Fruit fly (Drosophila melanogaster): ENCODE results near the gene TTLL3B.
A peak's percentile ranks its signal among the peaks of the same experiment; 100 is the strongest.

Gene TTLL3B

DNA sequence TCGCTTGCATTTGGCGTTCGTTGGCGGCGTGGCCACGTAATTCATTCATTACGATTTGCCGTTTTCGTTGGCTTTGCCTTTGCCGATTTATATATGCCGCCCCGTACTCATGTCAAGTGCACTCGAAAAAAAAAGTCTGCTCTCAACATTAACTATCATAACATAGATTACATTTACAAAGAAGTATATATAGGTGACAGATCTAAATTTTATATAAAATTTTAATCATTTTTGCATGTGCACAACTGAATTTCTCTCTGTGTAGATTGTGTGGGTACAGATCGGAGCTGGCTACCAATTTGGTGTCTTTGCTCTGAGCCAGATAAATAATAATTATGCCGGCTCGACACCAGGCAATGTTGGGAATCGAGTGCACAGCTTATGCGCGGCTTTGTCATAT, 34.3 kb upstream of the TTLL3B start:
- TF ChIP-seq Gug (GFP tag; IDR thresholded peaks at IDR 0.05) = peak; percentile 75
- peak; percentile 49 for TF ChIP-seq CG3032 (tag; optimal IDR thresholded peaks at IDR 0.05)
- peak; percentile 77 for TF ChIP-seq CG6276 (GFP tag; optimal IDR thresholded peaks at IDR 0.05)
- peak; percentile 69 for TF ChIP-seq Ets21C (GFP tag; optimal IDR thresholded peaks at IDR 0.05)
- TF ChIP-seq Eip75B (GFP tag; optimal IDR thresholded peaks at IDR 0.05) = peak; percentile 68
- peak; percentile 51 for TF ChIP-seq CG6792 (GFP tag; optimal IDR thresholded peaks at IDR 0.05)
- TF ChIP-seq CG8119 (GFP tag; IDR thresholded peaks at IDR 0.05) = peak; percentile 81
- TF ChIP-seq cyc (GFP tag; optimal IDR thresholded peaks at IDR 0.05) = peak; percentile 74
- peak; percentile 68 for TF ChIP-seq Lpt (GFP tag; optimal IDR thresholded peaks at IDR 0.05)
- no peak for TF ChIP-seq CG9139 (GFP tag; optimal IDR thresholded peaks at IDR 0.05)
- peak; percentile 45 for TF ChIP-seq CG1621 (tag; optimal IDR thresholded peaks at IDR 0.05)
- TF ChIP-seq Ets96B (tag; optimal IDR thresholded peaks at IDR 0.05) = peak; percentile 67
- peak; percentile 56 for TF ChIP-seq CG11902 (GFP tag; optimal IDR thresholded peaks at IDR 0.05)
- TF ChIP-seq Hr38 (GFP tag; optimal IDR thresholded peaks at IDR 0.05) = no peak
- TF ChIP-seq ss (GFP tag; optimal IDR thresholded peaks at IDR 0.05) = peak in 1 of 2 experiments; percentile 16
- TF ChIP-seq Sox15 (GFP tag; optimal IDR thresholded peaks at IDR 0.05) = peak; percentile 6
- peak; percentile 65 for TF ChIP-seq achi (GFP tag; optimal IDR thresholded peaks at IDR 0.05)
- peak; percentile 77 for TF ChIP-seq Hr39 (GFP tag; optimal IDR thresholded peaks at IDR 0.05)
- peak; percentile 74 for TF ChIP-seq lz (GFP tag; optimal IDR thresholded peaks at IDR 0.05)
- TF ChIP-seq CG8632 (GFP tag; optimal IDR thresholded peaks at IDR 0.05) = peak; percentile 35
- TF ChIP-seq Eip93F (GFP tag; optimal IDR thresholded peaks at IDR 0.05) = no peak
- peak; percentile 63 for TF ChIP-seq Sox102F (GFP tag; optimal IDR thresholded peaks at IDR 0.05)
- TF ChIP-seq CG4318 (GFP tag; optimal IDR thresholded peaks at IDR 0.05) = peak; percentile 47
- TF ChIP-seq CG3919 (GFP tag; optimal IDR thresholded peaks at IDR 0.05) = peak; percentile 77
- TF ChIP-seq fd85E (GFP tag; optimal IDR thresholded peaks at IDR 0.05) = no peak
- TF ChIP-seq CG6163 (GFP tag; IDR thresholded peaks at IDR 0.05) = peak; percentile 88
- no peak for TF ChIP-seq fkh (GFP tag; optimal IDR thresholded peaks at IDR 0.05)
- TF ChIP-seq spab (GFP tag; optimal IDR thresholded peaks at IDR 0.05) = peak; percentile 50
- TF ChIP-seq CG6854 (GFP tag; optimal IDR thresholded peaks at IDR 0.05) = peak; percentile 44
- TF ChIP-seq Blimp-1 (GFP tag; optimal IDR thresholded peaks at IDR 0.05) = peak; percentile 26
- peak; percentile 62 for TF ChIP-seq CG11294 (GFP tag; IDR thresholded peaks at IDR 0.05)
- TF ChIP-seq Hr4 (GFP tag; optimal IDR thresholded peaks at IDR 0.05) = peak; percentile 85
- peak in 1 of 2 experiments; percentile 49 for TF ChIP-seq salr (GFP tag; optimal IDR thresholded peaks at IDR 0.05)
- TF ChIP-seq fd59A (GFP tag; optimal IDR thresholded peaks at IDR 0.05) = peak; percentile 21
- peak; percentile 16 for TF ChIP-seq CG6808 (GFP tag; optimal IDR thresholded peaks at IDR 0.05)
- TF ChIP-seq esn (GFP tag; optimal IDR thresholded peaks at IDR 0.05) = peak; percentile 79
- TF ChIP-seq vri (GFP tag; optimal IDR thresholded peaks at IDR 0.05) = peak; percentile 46
- TF ChIP-seq Smox (GFP tag; optimal IDR thresholded peaks at IDR 0.05) = peak; percentile 73
- peak; percentile 48 for TF ChIP-seq CG11762 (GFP tag; optimal IDR thresholded peaks at IDR 0.05; ENCODE audit: insufficient read depth)
- TF ChIP-seq CG15336 (GFP tag; IDR thresholded peaks at IDR 0.05) = peak; percentile 83
- TF ChIP-seq CG31627 (GFP tag; optimal IDR thresholded peaks at IDR 0.05) = peak; percentile 75
- peak; percentile 72 for TF ChIP-seq topi (GFP tag; optimal IDR thresholded peaks at IDR 0.05)
- TF ChIP-seq pdm3 (GFP tag; optimal IDR thresholded peaks at IDR 0.05) = peak; percentile 77
- peak; percentile 71 for TF ChIP-seq CG32006 (GFP tag; optimal IDR thresholded peaks at IDR 0.05)
- peak; percentile 94 for TF ChIP-seq Eip78C (GFP tag)
- peak; percentile 81 for TF ChIP-seq OdsH (GFP tag; optimal IDR thresholded peaks at IDR 0.05)
- TF ChIP-seq CG34406 (GFP tag; optimal IDR thresholded peaks at IDR 0.05) = peak; percentile 69
- TF ChIP-seq CG7368 (GFP tag; optimal IDR thresholded peaks at IDR 0.05) = peak; percentile 57
- peak; percentile 66 for TF ChIP-seq acj6 (GFP tag; optimal IDR thresholded peaks at IDR 0.05)
- peak; percentile 58 for TF ChIP-seq CG10669 (GFP tag; optimal IDR thresholded peaks at IDR 0.05)
- peak; percentile 40 for TF ChIP-seq CG8319 (GFP tag; optimal IDR thresholded peaks at IDR 0.05)
- peak; percentile 81 for TF ChIP-seq svp (GFP tag)

Data from whole organism, prepupa.